Fruit fly (Drosophila melanogaster) whole organism, larva: ENCODE results near the gene mora.

Experiments used
- noc ChIP-seq: fragments of 200-800 bp; sonication (Bioruptor generic); optimal IDR thresholded peaks from 3 replicates; lab custom pipeline; 2019; ENCODE audit warnings: missing biosample characterization, mild to moderate bottlenecking, missing genetic modification characterization, moderate library complexity

The mora gene

dm6 chr3R:24219093-24219492, 32.9 kb downstream of the mora start:
- no peak for TF ChIP-seq noc (tag; lab: Kevin White, UChicago)

dm6 chr3R:24220845-24221244, 34.7 kb downstream of the mora start, which contains the start of gene cav:
Gene cav (plus strand): TSS chr3R:24221103.
- no peak for TF ChIP-seq noc (tag; lab: Kevin White, UChicago)

- peak; percentile 14 for TF ChIP-seq noc (tag; lab: Kevin White, UChicago)
Measured at dm6 chr3R:24221334-24222302, 35.5 kb downstream of the mora start, which contains the start of gene twin. Gene twin (minus strand): TSS chr3R:24221965.

DNA sequence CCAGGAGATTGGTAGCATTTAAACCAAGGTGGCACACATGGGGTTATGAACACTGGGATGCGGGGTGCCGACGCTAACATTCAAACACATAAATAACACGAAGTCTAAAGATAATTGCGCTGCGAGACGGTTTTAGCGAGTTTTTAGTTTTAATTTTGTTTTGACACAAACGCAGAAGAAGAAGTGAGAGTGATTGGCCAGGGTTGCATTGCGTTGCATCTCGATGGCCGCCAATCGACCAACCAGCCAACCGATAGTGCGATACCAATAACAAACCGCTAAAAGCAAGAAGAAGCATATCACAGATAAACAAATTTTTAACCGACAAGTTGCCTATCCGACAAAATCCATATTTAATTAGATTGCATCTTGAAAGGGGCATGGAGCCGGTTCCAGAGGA, 40.6 kb downstream of the mora start, which contains the start of the genes Spps and CG13609:
TSS of gene Spps (minus strand) at position 191 of the 400 bp plus-strand sequence.
TSS of gene CG13609 (plus strand) at position 280 of the 400 bp plus-strand sequence.
- no peak for TF ChIP-seq noc (tag; lab: Kevin White, UChicago)

DNA sequence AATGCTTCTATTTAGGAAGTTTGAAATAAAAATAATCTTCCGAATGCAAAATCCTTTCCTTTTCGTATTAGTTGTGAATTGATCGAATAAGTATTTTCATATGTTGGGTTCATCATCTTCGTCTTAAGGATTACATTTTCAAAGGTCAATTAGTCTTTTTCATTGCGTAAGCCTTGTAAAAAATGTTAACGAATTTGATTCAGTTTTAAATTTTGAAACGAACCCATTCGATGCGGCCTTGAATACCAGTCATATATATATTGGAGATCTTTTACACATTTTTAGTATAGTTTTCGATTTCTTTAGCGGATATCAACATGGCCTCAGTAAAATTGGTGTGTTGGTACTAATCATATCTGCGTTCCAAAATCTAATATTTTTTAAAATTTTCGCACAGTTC, 42.5 kb downstream of the mora start, which contains the start of gene Acp95EF:
TSS of gene Acp95EF (plus strand) at position 301 of the 400 bp plus-strand sequence.
- no peak for TF ChIP-seq noc (tag; lab: Kevin White, UChicago)

DNA sequence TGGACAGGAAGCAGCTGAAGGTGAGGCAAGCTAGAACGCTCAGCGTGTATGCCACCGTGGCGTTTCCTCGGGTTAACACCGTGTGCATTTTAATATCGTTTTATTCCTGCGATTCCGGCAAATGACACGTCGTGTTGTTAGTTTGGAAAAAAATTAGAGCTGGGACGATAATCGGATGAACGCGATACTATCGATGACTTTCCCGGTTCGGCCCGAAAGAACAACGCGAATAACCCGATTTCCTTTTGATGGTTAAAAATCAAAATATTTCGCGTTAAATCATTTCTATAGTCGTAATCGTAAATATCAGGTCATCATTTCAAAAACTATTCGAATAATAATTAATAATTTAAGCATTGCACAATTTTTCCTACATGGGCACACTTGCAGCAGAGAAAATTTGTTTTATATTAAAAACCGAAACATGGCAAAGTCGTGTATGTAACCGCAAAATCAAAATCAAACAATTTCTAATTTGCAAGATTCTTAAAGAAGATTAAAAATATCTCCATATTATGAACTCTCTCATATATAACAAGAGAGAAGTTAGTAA, 43.8 kb downstream of the mora start, which contains the start of gene Spase22-23:
TSS of gene Spase22-23 (minus strand) at position 166 of the 553 bp plus-strand sequence.
- TF ChIP-seq noc (tag; lab: Kevin White, UChicago), result no peak

dm6 chr3R:24230423-24231205, 44.5 kb downstream of the mora start, which contains the start of gene mask:
Gene mask (plus strand): TSS chr3R:24230562.
- TF ChIP-seq noc (tag; lab: Kevin White, UChicago), result peak; percentile 35

DNA sequence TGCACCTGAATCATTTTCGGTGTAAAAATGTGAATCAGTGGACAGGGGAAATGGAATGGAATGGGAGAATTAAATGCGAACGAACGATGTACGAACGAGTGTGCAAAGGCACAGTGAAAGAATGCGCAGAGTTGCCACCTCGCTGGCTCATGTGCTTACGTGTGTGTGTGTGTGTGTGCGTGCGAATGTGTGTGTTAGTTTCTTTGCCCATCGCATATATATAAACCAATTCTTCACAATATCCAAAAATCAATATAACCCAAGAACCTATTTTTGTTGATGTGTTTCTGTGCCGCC, 45.0 kb downstream of the mora start:
- TF ChIP-seq noc (tag; lab: Kevin White, UChicago), result no peak

DNA sequence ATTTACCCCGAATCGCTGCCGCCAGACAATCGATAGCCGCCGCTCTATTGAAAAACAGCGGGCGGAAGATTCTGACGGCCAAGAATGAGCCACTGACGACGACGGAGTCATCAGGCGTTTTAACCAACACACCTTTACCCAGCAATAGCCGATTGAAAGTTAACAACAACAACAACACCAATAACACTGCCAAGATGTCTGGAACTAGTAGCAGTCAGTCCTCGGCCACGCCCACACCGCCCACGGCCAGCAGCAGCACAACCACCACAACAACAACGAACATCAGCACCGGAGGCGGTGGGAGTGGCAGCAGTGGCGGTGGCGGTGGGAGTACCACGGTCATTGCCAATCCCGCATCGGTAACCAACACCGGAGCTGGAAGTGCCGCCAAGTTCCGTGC, 45.8 kb downstream of the mora start:
- TF ChIP-seq noc (tag; lab: Kevin White, UChicago), result no peak

DNA sequence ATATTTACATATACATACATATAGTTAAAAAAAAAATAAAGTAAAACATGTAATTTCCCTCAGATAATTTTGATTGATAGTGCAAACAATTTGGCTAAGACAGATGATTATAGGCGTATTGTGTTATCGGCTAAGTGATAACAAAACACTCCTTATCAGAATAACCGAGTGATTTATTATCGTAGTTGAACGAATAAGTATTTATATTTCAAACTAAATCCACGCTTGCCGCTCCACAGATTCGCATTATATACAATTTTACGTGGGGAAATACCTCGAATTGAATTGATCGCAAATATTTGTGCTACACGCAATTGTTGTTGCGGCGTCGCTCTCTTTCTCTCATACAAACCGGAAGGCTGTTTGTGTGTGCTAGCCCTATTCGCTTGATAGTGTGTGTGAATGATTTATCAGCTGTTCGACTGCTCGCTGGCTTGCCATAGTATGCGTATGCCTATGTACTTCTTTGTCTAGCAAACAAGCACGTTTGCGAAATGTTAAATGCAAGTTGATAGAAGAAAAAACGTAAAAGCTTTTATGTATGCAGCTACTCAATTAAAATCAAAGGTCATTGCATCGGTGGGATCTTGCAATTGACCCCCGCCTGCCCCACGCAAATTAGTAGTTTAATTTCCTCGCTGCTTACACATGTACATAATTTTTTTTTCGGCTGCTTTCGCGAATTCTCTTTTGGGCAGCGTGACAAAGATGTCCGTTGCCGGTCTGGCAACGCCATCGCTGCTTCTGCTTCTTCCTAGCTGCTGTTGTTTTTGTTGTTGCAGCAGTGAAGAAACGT, 47.4 kb downstream of the mora start:
- peak; percentile 52 for TF ChIP-seq noc (tag; lab: Kevin White, UChicago)

DNA sequence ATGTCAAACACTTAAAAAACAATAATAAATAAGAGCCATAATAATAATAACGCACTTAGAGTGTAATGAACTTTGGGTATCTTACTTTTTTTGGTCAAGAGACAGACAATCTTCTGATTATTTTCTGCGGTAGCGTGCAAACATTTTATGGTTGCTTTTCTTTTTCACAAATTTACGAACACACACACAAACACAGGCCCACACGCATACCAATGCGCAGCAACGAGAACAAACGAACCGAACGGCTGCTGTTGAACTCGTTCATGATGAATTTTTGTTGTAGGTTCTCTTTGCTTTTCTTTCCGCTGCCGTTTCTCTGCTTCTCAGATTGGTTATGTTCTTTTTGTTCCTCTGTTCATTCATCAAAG, 48.0 kb downstream of the mora start:
- no peak for TF ChIP-seq noc (tag; lab: Kevin White, UChicago)

DNA sequence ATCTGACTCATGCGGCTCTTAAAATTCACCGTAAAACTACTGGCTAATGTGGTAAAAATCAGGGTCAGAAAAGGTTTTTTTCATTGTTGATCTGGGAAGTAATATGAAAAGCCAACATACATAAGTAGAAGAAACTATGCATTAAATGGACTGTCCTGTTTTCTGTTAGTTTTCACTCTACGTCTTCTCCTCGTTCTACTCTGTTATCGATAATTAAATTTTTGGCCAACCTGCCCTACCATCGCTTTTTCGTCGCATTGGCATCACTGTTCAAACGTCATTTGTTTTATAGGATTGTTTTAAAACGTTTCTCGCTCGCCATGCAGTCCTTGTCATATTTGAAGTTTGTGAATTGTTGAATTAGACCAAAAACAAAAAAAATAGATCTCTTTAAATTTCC, 48.6 kb downstream of the mora start:
- TF ChIP-seq noc (tag; lab: Kevin White, UChicago), result no peak
